Fruit fly (Drosophila melanogaster) whole organism, embryonic: Measurements from ENCODE around the gene Glyat.

Source experiments
- Ada2b ChIP-seq: fragments of 200-800 bp; sonication (Bioruptor generic); IDR thresholded peaks from 2 replicates; pipeline ENCODE4 v1.3.6; 2022; ENCODE audit warnings: missing biosample characterization, missing genetic modification characterization
- CG10959 ChIP-seq: fragments of 200-800 bp; sonication (Bioruptor generic); IDR thresholded peaks from 2 replicates; pipeline ENCODE4 v1.3.6; 2022; ENCODE audit warnings: missing biosample characterization, missing genetic modification characterization
- CG11398 ChIP-seq: fragments of 200-800 bp; sonication (Bioruptor generic); optimal IDR thresholded peaks from 2 replicates; lab custom pipeline; 2016; ENCODE audit warnings: missing biosample characterization, missing genetic modification characterization
- CG11723 ChIP-seq: fragments of 200-800 bp; sonication (Bioruptor generic); optimal IDR thresholded peaks from 2 replicates; lab custom pipeline; 2017; ENCODE audit warnings: missing biosample characterization, mild to moderate bottlenecking, missing genetic modification characterization
- CG12104 ChIP-seq: fragments of 200-800 bp; sonication (Bioruptor generic); optimal IDR thresholded peaks from 3 replicates; lab custom pipeline; 2016; ENCODE audit warnings: missing biosample characterization, missing genetic modification characterization
- CG15269 ChIP-seq: fragments of 200-800 bp; sonication (Bioruptor generic); optimal IDR thresholded peaks from 2 replicates; lab custom pipeline; 2018; ENCODE audit warnings: missing biosample characterization, mild to moderate bottlenecking, missing genetic modification characterization, moderate library complexity
- CG15514 ChIP-seq: fragments of 200-800 bp; sonication (Bioruptor generic); optimal IDR thresholded peaks from 3 replicates; lab custom pipeline; 2017; ENCODE audit warnings: missing biosample characterization, missing genetic modification characterization, mild to moderate bottlenecking, moderate library complexity, missing genetic modification reagents
- CG15696 ChIP-seq: fragments of 200-800 bp; sonication (Bioruptor generic); optimal IDR thresholded peaks from 2 replicates; lab custom pipeline; 2019; ENCODE audit warnings: missing biosample characterization, mild to moderate bottlenecking, missing genetic modification characterization, moderate library complexity
- CG17385 ChIP-seq: fragments of 200-800 bp; sonication (Bioruptor generic); optimal IDR thresholded peaks from 3 replicates; lab custom pipeline; 2018; ENCODE audit warnings: missing biosample characterization, mild to moderate bottlenecking, missing genetic modification characterization
- CG4730 ChIP-seq: fragments of 200-800 bp; sonication (Bioruptor generic); IDR thresholded peaks from 2 replicates; pipeline ENCODE4 v1.3.6; 2022; ENCODE audit warnings: missing biosample characterization, missing genetic modification characterization
- CG6175 ChIP-seq: fragments of 200-800 bp; sonication (Bioruptor generic); IDR thresholded peaks from 3 replicates; pipeline ENCODE4 v1.3.6; 2022; ENCODE audit warnings: missing biosample characterization, missing genetic modification characterization
- CG6765 ChIP-seq: fragments of 200-800 bp; sonication (Bioruptor generic); optimal IDR thresholded peaks from 3 replicates; lab custom pipeline; 2017; ENCODE audit warnings: missing biosample characterization, mild to moderate bottlenecking, missing genetic modification characterization
- CG9609 ChIP-seq: fragments of 200-800 bp; sonication (Bioruptor generic); optimal IDR thresholded peaks from 3 replicates; lab custom pipeline; 2016; ENCODE audit warnings: missing biosample characterization, missing genetic modification characterization
- D19A ChIP-seq: fragments of 200-800 bp; optimal IDR thresholded peaks from 3 replicates; lab custom pipeline; 2019; ENCODE audit warnings: missing biosample characterization, mild to moderate bottlenecking, missing genetic modification characterization, moderate library complexity
- Doc2 ChIP-seq: fragments of 200-800 bp; sonication (Bioruptor generic); IDR thresholded peaks from 2 replicates; pipeline ENCODE4 v1.3.6; 2022; ENCODE audit warnings: missing biosample characterization, missing genetic modification characterization
- Doc3 ChIP-seq: fragments of 200-800 bp; sonication (Bioruptor generic); IDR thresholded peaks from 3 replicates; pipeline ENCODE4 v1.3.6; 2022; ENCODE audit warnings: missing biosample characterization, missing genetic modification characterization; ENCODE audit not compliant: partially characterized antibody
- GATAe ChIP-seq: fragments of 200-800 bp; sonication (Bioruptor generic); conservative IDR thresholded peaks from 2 replicates; pipeline ENCODE4 v1.3.6; 2022; ENCODE audit warnings: missing biosample characterization, missing genetic modification characterization
- HHEX ChIP-seq: fragments of 200-800 bp; sonication (Bioruptor generic); optimal IDR thresholded peaks from 3 replicates; lab custom pipeline; 2017; ENCODE audit warnings: missing biosample characterization, mild to moderate bottlenecking, missing genetic modification characterization, missing genetic modification reagents
- HLH54F ChIP-seq: fragments of 200-800 bp; sonication (Bioruptor generic); optimal IDR thresholded peaks from 3 replicates; lab custom pipeline; 2016; ENCODE audit warnings: missing biosample characterization, missing genetic modification characterization
- Hmx ChIP-seq: fragments of 200-800 bp; sonication (Bioruptor generic); optimal IDR thresholded peaks from 2 replicates; lab custom pipeline; 2016; ENCODE audit warnings: missing biosample characterization, missing genetic modification characterization
- Poxn ChIP-seq: fragments of 200-800 bp; sonication (Bioruptor generic); IDR thresholded peaks from 2 replicates; pipeline ENCODE4 v1.3.6; 2022; ENCODE audit warnings: missing biosample characterization, missing genetic modification characterization
- Side ChIP-seq: fragments of 200-800 bp; sonication (Bioruptor generic); optimal IDR thresholded peaks from 2 replicates; lab custom pipeline; 2016; ENCODE audit warnings: missing biosample characterization, missing genetic modification characterization
- Sox100B ChIP-seq: fragments of 200-800 bp; sonication (Bioruptor generic); optimal IDR thresholded peaks from 3 replicates; lab custom pipeline; 2018; ENCODE audit warnings: missing biosample characterization, mild to moderate bottlenecking, missing genetic modification characterization
- Ssrp ChIP-seq: fragments of 200-800 bp; sonication (Bioruptor generic); optimal IDR thresholded peaks from 2 replicates; lab custom pipeline; 2018; ENCODE audit warnings: missing biosample characterization, mild to moderate bottlenecking, missing genetic modification characterization, moderate library complexity
- TFAM ChIP-seq: fragments of 200-800 bp; sonication (Bioruptor generic); optimal IDR thresholded peaks from 2 replicates; lab custom pipeline; 2017; ENCODE audit warnings: missing biosample characterization, missing genetic modification characterization, inconsistent platforms
- bcd ChIP-seq: fragments of 200-800 bp; sonication (Bioruptor generic); optimal IDR thresholded peaks from 2 replicates; lab custom pipeline; 2017; ENCODE audit warnings: missing biosample characterization, mild to moderate bottlenecking, missing genetic modification characterization
- cad ChIP-seq: fragments of >200 bp; optimal IDR thresholded peaks from 2 replicates; lab custom pipeline; 2017; ENCODE audit warnings: missing biosample characterization, missing genetic modification characterization
- chn ChIP-seq: fragments of 200-800 bp; sonication (Bioruptor generic); optimal IDR thresholded peaks from 2 replicates; lab custom pipeline; 2016; ENCODE audit warnings: missing biosample characterization, missing genetic modification characterization
- emc ChIP-seq: fragments of 200-800 bp; sonication (Bioruptor generic); optimal IDR thresholded peaks from 2 replicates; lab custom pipeline; 2016; ENCODE audit warnings: missing biosample characterization, missing genetic modification characterization
- ftz-f1 ChIP-seq: fragments of 200-800 bp; sonication (Bioruptor generic); optimal IDR thresholded peaks from 2 replicates; lab custom pipeline; 2016; ENCODE audit warnings: missing biosample characterization, missing genetic modification characterization
- inv ChIP-seq: fragments of 200-800 bp; sonication (Bioruptor generic); IDR thresholded peaks from 2 replicates; pipeline ENCODE4 v1.3.6; 2022; ENCODE audit warnings: missing biosample characterization, missing genetic modification characterization; ENCODE audit not compliant: partially characterized antibody
- kay ChIP-seq: fragments of 200-800 bp; sonication (Bioruptor generic); optimal IDR thresholded peaks from 2 replicates; lab custom pipeline; 2016; ENCODE audit warnings: missing biosample characterization, missing genetic modification characterization
- ken ChIP-seq: fragments of 200-800 bp; sonication (Bioruptor generic); IDR thresholded peaks from 3 replicates; pipeline ENCODE4 v1.3.6; 2022; ENCODE audit warnings: missing biosample characterization, missing genetic modification characterization
- lola ChIP-seq, 3 experiments: fragments of >200 bp in 2 of 3; fragments of 200-800 bp in 1 of 3; sonication (Bioruptor generic) in 1 of 3; optimal IDR thresholded peaks; 2 replicates each; lab custom pipeline; 2017 to 2019; ENCODE audit warnings: missing biosample characterization in 3 of 3, missing genetic modification characterization in 3 of 3, mild to moderate bottlenecking in 1 of 3, moderate library complexity in 1 of 3
- luna ChIP-seq: fragments of 200-800 bp; sonication (Bioruptor generic); optimal IDR thresholded peaks from 2 replicates; lab custom pipeline; 2016; ENCODE audit warnings: missing biosample characterization, missing genetic modification characterization
- oc ChIP-seq: fragments of 200-800 bp; sonication (Bioruptor generic); optimal IDR thresholded peaks from 2 replicates; lab custom pipeline; 2018; ENCODE audit warnings: missing biosample characterization, mild to moderate bottlenecking, missing genetic modification characterization, moderate library complexity
- org-1 ChIP-seq: fragments of 200-800 bp; sonication (Bioruptor generic); optimal IDR thresholded peaks from 2 replicates; lab custom pipeline; 2017; ENCODE audit warnings: missing biosample characterization, missing genetic modification characterization
- pita ChIP-seq: fragments of 200-800 bp; sonication (Bioruptor generic); optimal IDR thresholded peaks from 2 replicates; lab custom pipeline; 2017; ENCODE audit warnings: missing biosample characterization, mild to moderate bottlenecking, missing genetic modification characterization
- pnt ChIP-seq: fragments of 200-800 bp; sonication (Bioruptor generic); optimal IDR thresholded peaks from 3 replicates; lab custom pipeline; 2016; ENCODE audit warnings: missing biosample characterization, missing genetic modification characterization
- run ChIP-seq: fragments of 200-800 bp; sonication (Bioruptor generic); optimal IDR thresholded peaks from 3 replicates; lab custom pipeline; 2018; ENCODE audit warnings: missing biosample characterization, mild to moderate bottlenecking, missing genetic modification characterization
- sc ChIP-seq, 3 experiments: fragments of >200 bp in 2 of 3; fragments of 200-800 bp in 1 of 3; sonication (Bioruptor generic) in 1 of 3; optimal IDR thresholded peaks; 2 replicates in 2 of 3; 3 replicates in 1 of 3; lab custom pipeline; 2017; ENCODE audit warnings: mild to moderate bottlenecking in 1 of 3, missing biosample characterization in 1 of 3, missing genetic modification characterization in 1 of 3, missing genetic modification reagents in 1 of 3
- sim ChIP-seq: fragments of 200-800 bp; sonication (Bioruptor generic); IDR thresholded peaks from 2 replicates; pipeline ENCODE4 v1.3.6; 2022; ENCODE audit warnings: missing biosample characterization, missing genetic modification characterization
- sima ChIP-seq: fragments of 200-800 bp; sonication (Bioruptor generic); optimal IDR thresholded peaks from 2 replicates; lab custom pipeline; 2016; ENCODE audit warnings: missing biosample characterization, missing genetic modification characterization
- sqz ChIP-seq: fragments of 200-800 bp; sonication (Bioruptor generic); optimal IDR thresholded peaks from 3 replicates; lab custom pipeline; 2018; ENCODE audit warnings: missing biosample characterization, mild to moderate bottlenecking, missing genetic modification characterization
- sug ChIP-seq: fragments of 200-800 bp; optimal IDR thresholded peaks from 2 replicates; lab custom pipeline; 2019; ENCODE audit warnings: missing biosample characterization, mild to moderate bottlenecking, missing genetic modification characterization, moderate library complexity
- toy ChIP-seq: fragments of 200-800 bp; sonication (Bioruptor generic); IDR thresholded peaks from 2 replicates; pipeline ENCODE4 v1.3.6; 2022; ENCODE audit warnings: missing biosample characterization, missing genetic modification characterization
- vnd ChIP-seq: fragments of 200-800 bp; sonication (Bioruptor generic); IDR thresholded peaks from 3 replicates; pipeline ENCODE4 v1.3.6; 2022; ENCODE audit warnings: missing biosample characterization, missing genetic modification characterization; ENCODE audit not compliant: partially characterized antibody
- wor ChIP-seq: fragments of 200-800 bp; sonication (Bioruptor generic); IDR thresholded peaks from 2 replicates; pipeline ENCODE4 v1.3.6; 2022; ENCODE audit warnings: missing biosample characterization, missing genetic modification characterization
- z ChIP-seq: fragments of 200-800 bp; sonication (Bioruptor generic); IDR thresholded peaks from 3 replicates; pipeline ENCODE4 v1.3.6; 2022; ENCODE audit warnings: missing biosample characterization, missing genetic modification characterization

The Glyat gene

dm6 chr2L:8010602-8011455 is at the start of gene Glyat, which contains the start of gene Tg:
Gene Glyat (minus strand): TSS chr2L:8010652.
Gene Tg (plus strand): TSS chr2L:8011405.
- TF ChIP-seq ken (GFP tag; lab: Robert Waterston, UW) (0 out of 3 replicates have a peak, but pooled peaks have one; percentile 42), wor (GFP tag; lab: Robert Waterston, UW) (no peak), ftz-f1 (GFP tag; lab: Kevin White, UChicago) (peak; percentile 2), CG4730 (GFP tag; lab: Robert Waterston, UW) (no peak), Side (GFP tag; lab: Kevin White, UChicago) (no peak), chn (no peak), run (no peak), HHEX (peak; percentile 1), org-1 (GFP tag; lab: Kevin White, UChicago) (no peak), Ada2b (GFP tag; lab: Robert Waterston, UW) (no peak), CG6765 (no peak), CG12104 (GFP tag; lab: Kevin White, UChicago) (peak; percentile 39), CG15514 (GFP tag; lab: Kevin White, UChicago) (no peak), sqz (GFP tag; lab: Kevin White, UChicago) (no peak), kay (no peak), TFAM (GFP tag; lab: Kevin White, UChicago) (no peak), CG10959 (GFP tag; lab: Robert Waterston, UW) (no peak), Sox100B (peak; percentile 9), sc (optimal IDR thresholded peaks at IDR 0.05; lab: Kevin White, UChicago) (no peak), sc (GFP tag; optimal IDR thresholded peaks at IDR 0.05; lab: Kevin White, UChicago) (no peak), z (GFP tag; lab: Robert Waterston, UW) (no peak), CG17385 (GFP tag; lab: Kevin White, UChicago) (no peak), toy (GFP tag; lab: Robert Waterston, UW) (no peak), Hmx (GFP tag; lab: Kevin White, UChicago) (no peak), sim (GFP tag; lab: Robert Waterston, UW) (no peak), CG11398 (no peak), sima (no peak), CG11723 (GFP tag; lab: Kevin White, UChicago) (no peak), CG15269 (peak; percentile 25), luna (no peak), lola (GFP tag; optimal IDR thresholded peaks at IDR 0.05; lab: Kevin White, UChicago) (no peak), sug (peak; percentile 19), CG6175 (GFP tag; lab: Robert Waterston, UW) (no peak), CG15696 (tag; lab: Kevin White, UChicago) (no peak), cad (GFP tag; lab: Kevin White, UChicago) (no peak), Doc3 (peak; percentile 47; the same call in 2 of the 3 replicates), inv (GFP tag; lab: Robert Waterston, UW) (peak; percentile 37), GATAe (GFP tag; lab: Robert Waterston, UW) (no peak), bcd (GFP tag; lab: Kevin White, UChicago) (no peak), vnd (GFP tag; lab: Robert Waterston, UW) (0 out of 3 replicates have a peak, but pooled peaks have one; percentile 21), Doc2 (GFP tag; lab: Robert Waterston, UW) (no peak), pnt (GFP tag; lab: Kevin White, UChicago) (no peak), HLH54F (GFP tag; lab: Kevin White, UChicago) (no peak), emc (GFP tag; lab: Kevin White, UChicago) (no peak), CG9609 (no peak), oc (tag; lab: Kevin White, UChicago) (no peak), pita (GFP tag; lab: Kevin White, UChicago) (no peak), D19A (tag; lab: Kevin White, UChicago) (peak; percentile 1), Poxn (no peak), Ssrp (tag; lab: Kevin White, UChicago) (no peak)
